Worm (Caenorhabditis elegans) whole organism, late embryonic: ENCODE data around the gene ctg-2.

Experiments
- dve-1 ChIP-seq: sonication (generic microtip); optimal IDR thresholded peaks from 2 replicates; lab custom pipeline; 2017; ENCODE audit warnings: antibody characterized with exemption, mild to moderate bottlenecking, missing genetic modification characterization, missing compliant biosample characterization
- elt-2 ChIP-seq: sonication (generic microtip); optimal IDR thresholded peaks from 2 replicates; lab custom pipeline; 2016; ENCODE audit warnings: missing genetic modification reagents, missing genetic modification characterization, missing compliant biosample characterization
- odd-2 ChIP-seq: sonication (generic microtip); optimal IDR thresholded peaks from 2 replicates; lab custom pipeline; 2017; ENCODE audit warnings: antibody characterized with exemption, mild to moderate bottlenecking, missing genetic modification characterization, missing compliant biosample characterization
- pqm-1 ChIP-seq: sonication (generic microtip); optimal IDR thresholded peaks from 2 replicates; lab custom pipeline; 2016; ENCODE audit warnings: missing genetic modification characterization, missing compliant biosample characterization

- TF ChIP-seq dve-1 (tag; lab: Kevin White, UChicago) (no peak), elt-2 (tag; lab: Kevin White, UChicago) (no peak), pqm-1 (tag; lab: Kevin White, UChicago) (no peak), odd-2 (no peak)
Measured at ce11 chrII:8506759-8507158, 8.1 kb upstream of the ctg-2 start.
